ENCODE assay signal across 4 worm cellular contexts in the genomic region with DNA sequence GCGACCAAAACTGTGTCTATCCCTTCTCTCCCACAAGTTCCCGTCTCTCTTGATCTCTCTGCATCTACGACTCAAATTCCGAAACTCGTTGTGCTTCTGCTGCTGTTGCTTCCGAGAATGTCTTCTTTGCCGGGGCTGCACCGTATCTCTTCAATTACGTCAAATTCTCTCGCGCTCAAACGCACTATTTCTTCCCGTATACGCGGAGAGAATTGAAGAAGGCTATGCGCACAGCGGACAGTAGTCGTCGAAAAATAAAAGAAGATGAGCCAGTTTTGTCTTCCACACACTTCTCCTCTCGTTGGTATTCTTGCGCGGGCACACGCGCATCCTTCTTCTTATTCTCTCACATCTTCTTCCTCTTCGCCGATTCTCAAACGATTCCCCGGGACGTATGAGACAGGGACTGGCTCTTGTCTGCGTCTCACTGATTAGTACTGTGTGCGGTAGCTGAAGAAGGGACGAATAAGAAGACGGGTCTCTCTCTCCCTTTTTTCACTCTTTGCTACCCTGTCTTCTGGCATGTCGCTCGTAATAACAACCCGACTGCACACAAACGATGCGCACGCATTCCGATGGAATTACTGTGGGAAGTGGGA.
TF ChIP-seq lines count a peak whose summit lies in the region.

No protein-coding gene starts in this region.

TF ChIP-seq in whole organism, L2 larva, 48 proteins besides CTCF, POLR2A, EP300 and RAD21:
- TF ChIP-seq C34F6.9 (tag; optimal IDR thresholded peaks at IDR 0.05; lab: Kevin White, UChicago) (peak; percentile 0), dmd-4 (tag; optimal IDR thresholded peaks at IDR 0.05; lab: Kevin White, UChicago) (no peak), sma-3 (GFP tag; optimal IDR thresholded peaks at IDR 0.05; lab: Kevin White, UChicago) (peak; percentile 34), aly-2 (tag; optimal IDR thresholded peaks at IDR 0.05; lab: Kevin White, UChicago) (no peak), nhr-25 (tag; optimal IDR thresholded peaks at IDR 0.05; lab: Kevin White, UChicago) (peak; percentile 33), nhr-129 (tag; optimal IDR thresholded peaks at IDR 0.05; lab: Kevin White, UChicago) (peak; percentile 41), unc-55 (GFP tag; optimal IDR thresholded peaks at IDR 0.05; lab: Kevin White, UChicago) (peak; percentile 58), ceh-16 (tag; optimal IDR thresholded peaks at IDR 0.05; lab: Kevin White, UChicago) (peak; percentile 5), mdl-1 (tag; optimal IDR thresholded peaks at IDR 0.05; lab: Kevin White, UChicago) (peak in 1 of 2 experiments; percentile 11), ama-1 (optimal IDR thresholded peaks at IDR 0.05; lab: Kevin White, UChicago) (no peak), lin-13 (GFP tag; optimal IDR thresholded peaks at IDR 0.05; lab: Kevin White, UChicago) (no peak), peb-1 (tag; optimal IDR thresholded peaks at IDR 0.05; lab: Kevin White, UChicago) (no peak), nhr-237 (tag; optimal IDR thresholded peaks at IDR 0.05; lab: Kevin White, UChicago) (no peak), egl-27 (tag; optimal IDR thresholded peaks at IDR 0.05; lab: Kevin White, UChicago) (peak; percentile 16), ztf-4 (tag; optimal IDR thresholded peaks at IDR 0.05; lab: Kevin White, UChicago) (no peak), R02D3.7 (tag; optimal IDR thresholded peaks at IDR 0.05; lab: Kevin White, UChicago) (no peak), lsy-2 (tag; optimal IDR thresholded peaks at IDR 0.05; lab: Kevin White, UChicago) (peak in 1 of 2 experiments; percentile 6), nhr-23 (tag; optimal IDR thresholded peaks at IDR 0.05; lab: Kevin White, UChicago) (no peak), F13H6.1 (tag; optimal IDR thresholded peaks at IDR 0.05; lab: Kevin White, UChicago) (no peak)

TF ChIP-seq in whole organism, L4 larva, 104 proteins besides CTCF, POLR2A, EP300 and RAD21:
- peak in 1 of 2 experiments; percentile 17 for TF ChIP-seq unc-62 (GFP tag; optimal IDR thresholded peaks at IDR 0.05 in 1 of 2; lab: Kevin White, UChicago)
- no peak for TF ChIP-seq unc-62 (tag; optimal IDR thresholded peaks at IDR 0.05; lab: Kevin White, UChicago)
- peak in 1 of 2 experiments; percentile 31 for TF ChIP-seq mdl-1 (tag; optimal IDR thresholded peaks at IDR 0.05; lab: Kevin White, UChicago)
- TF ChIP-seq mxl-3 (GFP tag; optimal IDR thresholded peaks at IDR 0.05; lab: Kevin White, UChicago) = peak; percentile 5
- TF ChIP-seq aha-1 (tag; lab: Kevin White, UChicago) = peak; percentile 59
- no peak for TF ChIP-seq cey-2 (tag; optimal IDR thresholded peaks at IDR 0.05; lab: Kevin White, UChicago; ENCODE audit: borderline replicate concordance, insufficient read depth)
- peak; percentile 19 for TF ChIP-seq mes-2 (tag; optimal IDR thresholded peaks at IDR 0.05; lab: Kevin White, UChicago; ENCODE audit: poor library complexity, severe bottlenecking)
TF ChIP-seq in whole organism, L4 larva: peak in this region for 5.

TF ChIP-seq in whole organism, late embryonic, 69 proteins besides CTCF, POLR2A, EP300 and RAD21 (continues in another document):
- TF ChIP-seq ceh-2 (tag; optimal IDR thresholded peaks at IDR 0.05; lab: Kevin White, UChicago) (no peak), sdc-2 (tag; optimal IDR thresholded peaks at IDR 0.05; lab: Kevin White, UChicago) (no peak), hlh-15 (tag; optimal IDR thresholded peaks at IDR 0.05; lab: Kevin White, UChicago) (no peak), fkh-10 (GFP tag; optimal IDR thresholded peaks at IDR 0.05; lab: Kevin White, UChicago) (peak; percentile 39), sox-4 (tag; optimal IDR thresholded peaks at IDR 0.05; lab: Kevin White, UChicago) (no peak), unc-42 (tag; optimal IDR thresholded peaks at IDR 0.05; lab: Kevin White, UChicago) (peak; percentile 29), ceh-22 (tag; optimal IDR thresholded peaks at IDR 0.05; lab: Kevin White, UChicago) (no peak), pax-1 (tag; optimal IDR thresholded peaks at IDR 0.05; lab: Kevin White, UChicago) (no peak), lin-11 (tag; optimal IDR thresholded peaks at IDR 0.05; lab: Kevin White, UChicago) (peak; percentile 6), rnt-1 (tag; optimal IDR thresholded peaks at IDR 0.05; lab: Kevin White, UChicago) (no peak), pha-2 (tag; optimal IDR thresholded peaks at IDR 0.05; lab: Kevin White, UChicago) (no peak), ceh-14 (tag; optimal IDR thresholded peaks at IDR 0.05; lab: Kevin White, UChicago) (peak; percentile 37), nhr-232 (tag; optimal IDR thresholded peaks at IDR 0.05; lab: Kevin White, UChicago) (no peak), madf-2 (tag; optimal IDR thresholded peaks at IDR 0.05; lab: Kevin White, UChicago) (peak; percentile 7), syd-9 (tag; optimal IDR thresholded peaks at IDR 0.05; lab: Kevin White, UChicago) (no peak), pha-4 (tag; optimal IDR thresholded peaks at IDR 0.05; lab: Kevin White, UChicago) (no peak), ceh-19 (GFP tag; optimal IDR thresholded peaks at IDR 0.05; lab: Kevin White, UChicago) (peak; percentile 11), ahr-1 (tag; optimal IDR thresholded peaks at IDR 0.05; lab: Kevin White, UChicago) (no peak), nfya-1 (tag; optimal IDR thresholded peaks at IDR 0.05; lab: Kevin White, UChicago) (peak; percentile 27), odd-2 (tag; optimal IDR thresholded peaks at IDR 0.05; lab: Kevin White, UChicago) (no peak), ceh-9 (tag; optimal IDR thresholded peaks at IDR 0.05; lab: Kevin White, UChicago) (no peak), ztf-16 (tag; optimal IDR thresholded peaks at IDR 0.05; lab: Kevin White, UChicago) (no peak), unc-55 (GFP tag; optimal IDR thresholded peaks at IDR 0.05; lab: Kevin White, UChicago) (peak; percentile 4), nhr-11 (tag; optimal IDR thresholded peaks at IDR 0.05; lab: Kevin White, UChicago) (no peak), sox-2 (GFP tag; IDR thresholded peaks at IDR 0.05; lab: Robert Waterston, UW) (no peak), npax-4 (tag; optimal IDR thresholded peaks at IDR 0.05; lab: Kevin White, UChicago) (no peak), hlh-6 (tag; optimal IDR thresholded peaks at IDR 0.05; lab: Kevin White, UChicago) (peak; percentile 19), fax-1 (tag; optimal IDR thresholded peaks at IDR 0.05; lab: Kevin White, UChicago) (no peak), ceh-31 (tag; optimal IDR thresholded peaks at IDR 0.05; lab: Kevin White, UChicago) (peak; percentile 49), T23F11.4 (GFP tag; optimal IDR thresholded peaks at IDR 0.05; lab: Kevin White, UChicago) (peak; percentile 33), ceh-18 (tag; optimal IDR thresholded peaks at IDR 0.05; lab: Kevin White, UChicago) (peak; percentile 10)

TF ChIP-seq in whole organism, mixed stage, embryonic, 35 proteins besides CTCF, POLR2A, EP300 and RAD21:
- TF ChIP-seq ceh-43 (GFP tag; optimal IDR thresholded peaks at IDR 0.05; lab: Kevin White, UChicago) (no peak), elt-3 (tag; optimal IDR thresholded peaks at IDR 0.05; lab: Kevin White, UChicago) (no peak), cnd-1 (tag; optimal IDR thresholded peaks at IDR 0.05; lab: Kevin White, UChicago) (peak; percentile 32), unc-62 (GFP tag; optimal IDR thresholded peaks at IDR 0.05; lab: Kevin White, UChicago) (no peak), nhr-12 (tag; optimal IDR thresholded peaks at IDR 0.05; lab: Kevin White, UChicago) (no peak), ces-1 (GFP tag; optimal IDR thresholded peaks at IDR 0.05; lab: Kevin White, UChicago) (peak; percentile 66), blmp-1 (tag; optimal IDR thresholded peaks at IDR 0.05; lab: Kevin White, UChicago) (peak; percentile 48), sptf-1 (tag; optimal IDR thresholded peaks at IDR 0.05; lab: Kevin White, UChicago) (peak; percentile 48), drap-1 (GFP tag; optimal IDR thresholded peaks at IDR 0.05; lab: Kevin White, UChicago) (peak; percentile 0), M03D4.4 (tag; optimal IDR thresholded peaks at IDR 0.05; lab: Kevin White, UChicago) (no peak), lin-32 (GFP tag; optimal IDR thresholded peaks at IDR 0.05; lab: Kevin White, UChicago) (no peak), lsy-2 (tag; optimal IDR thresholded peaks at IDR 0.05; lab: Kevin White, UChicago) (no peak), zip-8 (tag; optimal IDR thresholded peaks at IDR 0.05; lab: Kevin White, UChicago) (no peak), mab-5 (tag; optimal IDR thresholded peaks at IDR 0.05; lab: Kevin White, UChicago) (no peak), ceh-83 (GFP tag; optimal IDR thresholded peaks at IDR 0.05; lab: Kevin White, UChicago) (no peak), mls-2 (tag; optimal IDR thresholded peaks at IDR 0.05; lab: Kevin White, UChicago) (peak; percentile 49), mep-1 (tag; optimal IDR thresholded peaks at IDR 0.05; lab: Kevin White, UChicago) (no peak), nhr-28 (tag; optimal IDR thresholded peaks at IDR 0.05; lab: Kevin White, UChicago) (no peak), elt-1 (tag; optimal IDR thresholded peaks at IDR 0.05; lab: Kevin White, UChicago; ENCODE audit: borderline replicate concordance, insufficient read depth) (no peak), bed-3 (GFP tag; optimal IDR thresholded peaks at IDR 0.05; lab: Kevin White, UChicago) (no peak), unc-39 (tag; optimal IDR thresholded peaks at IDR 0.05; lab: Kevin White, UChicago) (no peak), ham-2 (GFP tag; optimal IDR thresholded peaks at IDR 0.05; lab: Kevin White, UChicago) (peak; percentile 97), sem-2 (GFP tag; optimal IDR thresholded peaks at IDR 0.05; lab: Kevin White, UChicago) (no peak), tbx-8 (GFP tag; optimal IDR thresholded peaks at IDR 0.05; lab: Kevin White, UChicago) (no peak), nhr-237 (tag; optimal IDR thresholded peaks at IDR 0.05; lab: Kevin White, UChicago) (no peak)
